Fruit fly (Drosophila melanogaster) whole organism: ENCODE results near the gene CG6006.

Source experiments
- CG8478 ChIP-seq: fragments of >200 bp; optimal IDR thresholded peaks from 2 replicates; lab custom pipeline; 2018; ENCODE audit warnings: inconsistent platforms
- Dll ChIP-seq: fragments of >200 bp; optimal IDR thresholded peaks from 2 replicates; lab custom pipeline; 2017
- pan ChIP-seq: fragments of >200 bp; optimal IDR thresholded peaks from 2 replicates; lab custom pipeline; 2017
- psq ChIP-seq: fragments of >200 bp; optimal IDR thresholded peaks from 2 replicates; lab custom pipeline; 2017
- usp ChIP-seq: fragments of >200 bp; optimal IDR thresholded peaks from 2 replicates; lab custom pipeline; 2017; ENCODE audit warnings: missing biosample characterization, missing genetic modification characterization, mixed read lengths

- no peak for TF ChIP-seq CG8478
- TF ChIP-seq psq (lab: Kevin White, UChicago) = no peak
- no peak for TF ChIP-seq pan (lab: Kevin White, UChicago)
- TF ChIP-seq Dll (lab: Kevin White, UChicago) = no peak
- no peak for TF ChIP-seq usp (GFP tag; lab: Kevin White, UChicago)
Observed at dm6 chr3R:16128471-16128870, 26.3 kb upstream of the CG6006 start.
